Worm (Caenorhabditis elegans) whole organism, L1 larva: ENCODE measurements around the gene ZK662.2.

Experiments
- C16A3.4 ChIP-seq: fragments of 150-350 bp; optimal IDR thresholded peaks from 2 replicates; lab custom pipeline; 2014; ENCODE audit warnings: missing biosample characterization, missing genetic modification characterization
- F16B12.6 ChIP-seq: fragments of 150-350 bp; optimal IDR thresholded peaks from 2 replicates; lab custom pipeline; 2014; ENCODE audit warnings: missing biosample characterization, missing genetic modification characterization
- ceh-8 ChIP-seq: fragments of 200-800 bp; sonication (Bioruptor generic); optimal IDR thresholded peaks from 2 replicates; lab custom pipeline; 2018; ENCODE audit warnings: mild to moderate bottlenecking, missing genetic modification characterization, moderate library complexity, missing compliant biosample characterization
- ceh-82 ChIP-seq, 3 experiments: fragments of 150-350 bp in 1 of 3; sonication (generic microtip) in 2 of 3; optimal IDR thresholded peaks; 2 replicates each; lab custom pipeline; 2014 to 2017; ENCODE audit warnings: missing biosample characterization in 3 of 3, missing genetic modification characterization in 3 of 3
- dpl-1 ChIP-seq, 3 experiments: fragments of 150-350 bp in 2 of 3; sonication (generic microtip) in 1 of 3; optimal IDR thresholded peaks; 2 replicates each; lab custom pipeline; 2014 to 2017; ENCODE audit warnings: missing biosample characterization in 3 of 3, missing genetic modification characterization in 3 of 3, missing genetic modification reagents in 3 of 3
- dsc-1 ChIP-seq: sonication (generic microtip); optimal IDR thresholded peaks from 2 replicates; lab custom pipeline; 2016; ENCODE audit warnings: mild to moderate bottlenecking, missing genetic modification characterization, missing compliant biosample characterization
- efl-1 ChIP-seq, 4 experiments: fragments of 150-350 bp; optimal IDR thresholded peaks in 3 of 4; peaks in 1 of 4; 1 replicate in 1 of 4; 2 replicates in 3 of 4; lab custom pipeline; 2014; ENCODE audit warnings: missing biosample characterization in 2 of 4, missing genetic modification characterization in 2 of 4, missing genetic modification reagents in 2 of 4
- egl-13 ChIP-seq: sonication (generic microtip); optimal IDR thresholded peaks from 2 replicates; lab custom pipeline; 2016; ENCODE audit warnings: missing genotype, missing genetic modification reagents, missing genetic modification characterization, missing compliant biosample characterization
- fkh-10 ChIP-seq: sonication (generic microtip); optimal IDR thresholded peaks from 2 replicates; lab custom pipeline; 2017; ENCODE audit warnings: missing biosample characterization, missing genetic modification reagents, missing genetic modification characterization
- fkh-4 ChIP-seq: sonication (generic microtip); optimal IDR thresholded peaks from 2 replicates; lab custom pipeline; 2016; ENCODE audit warnings: missing compliant biosample characterization, missing genetic modification characterization, borderline replicate concordance
- fkh-8 ChIP-seq: sonication (generic microtip); optimal IDR thresholded peaks from 2 replicates; lab custom pipeline; 2016; ENCODE audit warnings: mild to moderate bottlenecking, missing genetic modification characterization, missing compliant biosample characterization
- fos-1 ChIP-seq: fragments of 150-350 bp; optimal IDR thresholded peaks from 2 replicates; lab custom pipeline; 2014; ENCODE audit warnings: missing biosample characterization, missing genetic modification characterization
- hlh-4 ChIP-seq: sonication (generic microtip); optimal IDR thresholded peaks from 2 replicates; lab custom pipeline; 2016; ENCODE audit warnings: mild to moderate bottlenecking, missing genetic modification characterization, missing compliant biosample characterization
- hpl-2 ChIP-seq: fragments of 150-350 bp; optimal IDR thresholded peaks from 2 replicates; lab custom pipeline; 2014; ENCODE audit warnings: missing biosample characterization, missing genetic modification reagents, missing genetic modification characterization
- jun-1 ChIP-seq: fragments of 150-350 bp; optimal IDR thresholded peaks from 2 replicates; lab custom pipeline; 2014; ENCODE audit warnings: missing biosample characterization, missing genetic modification reagents, missing genetic modification characterization
- lin-13 ChIP-seq: fragments of 150-350 bp; optimal IDR thresholded peaks from 2 replicates; lab custom pipeline; 2014; ENCODE audit warnings: missing biosample characterization, missing genetic modification reagents, missing genetic modification characterization
- lin-14 ChIP-seq: fragments of 200-800 bp; sonication (Bioruptor generic); optimal IDR thresholded peaks from 2 replicates; lab custom pipeline; 2018; ENCODE audit warnings: mild to moderate bottlenecking, missing genetic modification characterization, moderate library complexity, missing compliant biosample characterization
- lin-15B ChIP-seq: fragments of 150-350 bp; sonication (generic microtip); optimal IDR thresholded peaks from 3 replicates; lab custom pipeline; 2014; ENCODE audit warnings: missing biosample characterization, missing genetic modification characterization
- lin-35 ChIP-seq, 2 experiments: fragments of 150-350 bp; optimal IDR thresholded peaks; 2 replicates each; lab custom pipeline; 2014; ENCODE audit warnings: missing biosample characterization in 2 of 2, missing genetic modification characterization in 2 of 2, missing genetic modification reagents in 2 of 2
- lin-39 ChIP-seq: fragments of 150-350 bp; optimal IDR thresholded peaks from 2 replicates; lab custom pipeline; 2014; ENCODE audit warnings: missing biosample characterization, missing genetic modification reagents, missing genetic modification characterization
- lsy-2 ChIP-seq, 2 experiments: fragments of 150-350 bp; optimal IDR thresholded peaks; 2 replicates each; lab custom pipeline; 2014; ENCODE audit warnings: missing biosample characterization in 2 of 2, missing genetic modification characterization in 2 of 2
- mep-1 ChIP-seq: fragments of 150-350 bp; optimal IDR thresholded peaks from 2 replicates; lab custom pipeline; 2014; ENCODE audit warnings: missing biosample characterization, missing genetic modification characterization
- nhr-11 ChIP-seq: fragments of 150-350 bp; optimal IDR thresholded peaks from 2 replicates; lab custom pipeline; 2014; ENCODE audit warnings: missing biosample characterization, missing genetic modification characterization
- nhr-12 ChIP-seq: sonication (generic microtip); optimal IDR thresholded peaks from 2 replicates; lab custom pipeline; 2017; ENCODE audit warnings: missing biosample characterization, missing genetic modification characterization
- nhr-237 ChIP-seq: fragments of 150-350 bp; optimal IDR thresholded peaks from 2 replicates; lab custom pipeline; 2014; ENCODE audit warnings: missing biosample characterization, missing genetic modification characterization
- nhr-47 ChIP-seq: sonication (generic microtip); optimal IDR thresholded peaks from 2 replicates; lab custom pipeline; 2016; ENCODE audit warnings: mild to moderate bottlenecking, missing genetic modification characterization, moderate library complexity, missing compliant biosample characterization
- nhr-71 ChIP-seq: sonication (generic microtip); optimal IDR thresholded peaks from 2 replicates; lab custom pipeline; 2016; ENCODE audit warnings: mild to moderate bottlenecking, missing genetic modification characterization, moderate library complexity, missing compliant biosample characterization
- pax-3 ChIP-seq: fragments of 200-800 bp; sonication (Bioruptor generic); optimal IDR thresholded peaks from 2 replicates; lab custom pipeline; 2018; ENCODE audit warnings: mild to moderate bottlenecking, missing genetic modification characterization, moderate library complexity, missing compliant biosample characterization
- pqm-1 ChIP-seq: sonication (generic microtip); optimal IDR thresholded peaks from 3 replicates; lab custom pipeline; 2017; ENCODE audit warnings: missing biosample characterization, missing genetic modification characterization
- rnt-1 ChIP-seq: sonication (generic microtip); optimal IDR thresholded peaks from 2 replicates; lab custom pipeline; 2016; ENCODE audit warnings: mild to moderate bottlenecking, missing genetic modification characterization, moderate library complexity, missing compliant biosample characterization
- sox-4 ChIP-seq: sonication (generic microtip); optimal IDR thresholded peaks from 2 replicates; lab custom pipeline; 2016; ENCODE audit warnings: missing genetic modification characterization, missing compliant biosample characterization
- sup-37 ChIP-seq: fragments of 200-800 bp; sonication (Bioruptor generic); optimal IDR thresholded peaks from 2 replicates; lab custom pipeline; 2018; ENCODE audit warnings: mild to moderate bottlenecking, missing genetic modification characterization, missing compliant biosample characterization
- tbx-2 ChIP-seq: sonication (generic microtip); optimal IDR thresholded peaks from 2 replicates; lab custom pipeline; 2016; ENCODE audit warnings: missing genetic modification characterization, missing compliant biosample characterization
- unc-130 ChIP-seq: fragments of 150-350 bp; optimal IDR thresholded peaks from 2 replicates; lab custom pipeline; 2017; ENCODE audit warnings: missing biosample characterization, missing genetic modification characterization, inconsistent platforms
- unc-86 ChIP-seq: sonication (generic microtip); optimal IDR thresholded peaks from 2 replicates; lab custom pipeline; 2016; ENCODE audit warnings: missing genetic modification characterization, missing compliant biosample characterization
- unc-98 ChIP-seq: fragments of 200-800 bp; sonication (Bioruptor generic); IDR thresholded peaks from 2 replicates; pipeline ENCODE4 v1.3.6; 2022; ENCODE audit warnings: missing genetic modification characterization, missing compliant biosample characterization
- vab-15 ChIP-seq: sonication (generic microtip); optimal IDR thresholded peaks from 2 replicates; lab custom pipeline; 2017; ENCODE audit warnings: missing genotype, mild to moderate bottlenecking, missing genetic modification characterization, missing compliant biosample characterization
- zag-1 ChIP-seq: fragments of 150-350 bp; optimal IDR thresholded peaks from 2 replicates; lab custom pipeline; 2014; ENCODE audit warnings: missing biosample characterization, missing genetic modification characterization
- zip-4 ChIP-seq: fragments of 200-800 bp; sonication (Bioruptor generic); optimal IDR thresholded peaks from 2 replicates; lab custom pipeline; 2018; ENCODE audit warnings: mild to moderate bottlenecking, missing genetic modification characterization, moderate library complexity, missing compliant biosample characterization

ZK662.2 gene

ce11 chrX:15655623-15656022 is 40.9 kb upstream of the ZK662.2 start:
- TF ChIP-seq fos-1 (tag; lab: Kevin White, UChicago) (no peak), sox-4 (tag; lab: Kevin White, UChicago) (peak; percentile 23), dsc-1 (peak; percentile 90), fkh-4 (tag; lab: Kevin White, UChicago) (peak; percentile 0), pax-3 (tag; lab: Kevin White, UChicago) (peak; percentile 59)

- TF ChIP-seq dsc-1, result peak; percentile 95
- TF ChIP-seq nhr-12, result no peak
- TF ChIP-seq jun-1 (tag; lab: Kevin White, UChicago), result no peak
- no peak for TF ChIP-seq hlh-4 (tag; lab: Kevin White, UChicago)
- TF ChIP-seq lin-15B, result no peak
- TF ChIP-seq dpl-1 (GFP tag; optimal IDR thresholded peaks at IDR 0.05; lab: Kevin White, UChicago), result no peak
- peak in 1 of 2 experiments; percentile 6 for TF ChIP-seq lsy-2 (tag; optimal IDR thresholded peaks at IDR 0.05; lab: Kevin White, UChicago)
- TF ChIP-seq lin-14 (GFP tag; lab: Kevin White, UChicago), result peak; percentile 77
- TF ChIP-seq nhr-237 (tag; lab: Kevin White, UChicago), result no peak
- no peak for TF ChIP-seq nhr-11 (tag; lab: Kevin White, UChicago)
- no peak for TF ChIP-seq pqm-1 (tag; lab: Kevin White, UChicago)
- no peak for TF ChIP-seq zag-1 (tag; lab: Kevin White, UChicago)
- TF ChIP-seq hpl-2 (GFP tag; lab: Kevin White, UChicago), result no peak
- TF ChIP-seq pax-3 (tag; lab: Kevin White, UChicago), result peak; percentile 23
- TF ChIP-seq sox-4 (tag; lab: Kevin White, UChicago), result peak; percentile 8
- TF ChIP-seq C16A3.4, result no peak
- TF ChIP-seq lin-39 (tag; lab: Kevin White, UChicago), result no peak
- no peak for TF ChIP-seq sup-37 (GFP tag; lab: Kevin White, UChicago)
- TF ChIP-seq ceh-8 (GFP tag; lab: Kevin White, UChicago), result peak; percentile 58
- TF ChIP-seq F16B12.6, result no peak
- peak; percentile 40 for TF ChIP-seq nhr-71
- peak; percentile 34 for TF ChIP-seq nhr-47 (tag; lab: Kevin White, UChicago)
- TF ChIP-seq vab-15, result no peak
- TF ChIP-seq fkh-8 (tag; lab: Kevin White, UChicago), result peak; percentile 39
Measured at ce11 chrX:15657773-15658172, 38.7 kb upstream of the ZK662.2 start.

- TF ChIP-seq lsy-2 (tag; optimal IDR thresholded peaks at IDR 0.05; lab: Kevin White, UChicago) (peak in 1 of 2 experiments; percentile 13), egl-13 (peak; percentile 22), dpl-1 (GFP tag; optimal IDR thresholded peaks at IDR 0.05; lab: Kevin White, UChicago) (no peak), zip-4 (no peak), unc-130 (tag; lab: Kevin White, UChicago) (no peak), fkh-8 (tag; lab: Kevin White, UChicago) (peak; percentile 12), jun-1 (tag; lab: Kevin White, UChicago) (no peak), lin-35 (GFP tag; optimal IDR thresholded peaks at IDR 0.05; lab: Kevin White, UChicago) (no peak), ceh-82 (tag; optimal IDR thresholded peaks at IDR 0.05; lab: Kevin White, UChicago) (peak in 1 of 3 experiments; percentile 42), rnt-1 (tag; lab: Kevin White, UChicago) (no peak), lin-14 (GFP tag; lab: Kevin White, UChicago) (peak; percentile 65), lin-13 (GFP tag; lab: Kevin White, UChicago) (no peak), mep-1 (peak; percentile 0), sox-4 (tag; lab: Kevin White, UChicago) (no peak), efl-1 (optimal IDR thresholded peaks at IDR 0.05; lab: Kevin White, UChicago) (no peak), efl-1 (GFP tag; optimal IDR thresholded peaks at IDR 0.05 in 1 of 2; lab: Kevin White, UChicago) (no peak), hpl-2 (GFP tag; lab: Kevin White, UChicago) (no peak), unc-98 (GFP tag; lab: Robert Waterston, UW) (no peak), lin-15B (no peak), dsc-1 (peak; percentile 31), hlh-4 (tag; lab: Kevin White, UChicago) (no peak), vab-15 (no peak), unc-86 (tag; lab: Kevin White, UChicago) (peak; percentile 31), nhr-11 (tag; lab: Kevin White, UChicago) (no peak), tbx-2 (tag; lab: Kevin White, UChicago) (peak; percentile 28), C16A3.4 (no peak), fkh-10 (GFP tag; lab: Kevin White, UChicago) (no peak)
Measured at ce11 chrX:15659561-15659960, 36.9 kb upstream of the ZK662.2 start.
